Fruit fly (Drosophila melanogaster) whole organism, embryonic: ENCODE data around the gene CG8292.

ENCODE experiments used
- Ada2b ChIP-seq: fragments of 200-800 bp; sonication (Bioruptor generic); IDR thresholded peaks from 2 replicates; pipeline ENCODE4 v1.3.6; 2022; ENCODE audit warnings: missing biosample characterization, missing genetic modification characterization
- B-H1 ChIP-seq: fragments of 200-800 bp; sonication (Bioruptor generic); IDR thresholded peaks from 3 replicates; pipeline ENCODE4 v1.3.6; 2022; ENCODE audit warnings: missing biosample characterization, missing genetic modification characterization
- Blimp-1 ChIP-seq: fragments of 200-800 bp; sonication (Bioruptor generic); optimal IDR thresholded peaks from 3 replicates; lab custom pipeline; 2018; ENCODE audit warnings: missing biosample characterization, missing genetic modification characterization, mild to moderate bottlenecking, moderate library complexity, missing genetic modification reagents
- CG11504 ChIP-seq: fragments of 200-800 bp; sonication (Bioruptor generic); optimal IDR thresholded peaks from 3 replicates; lab custom pipeline; 2019; ENCODE audit warnings: missing biosample characterization, mild to moderate bottlenecking, missing genetic modification characterization, moderate library complexity
- CG12071 ChIP-seq: fragments of 200-800 bp; sonication (Bioruptor generic); optimal IDR thresholded peaks from 3 replicates; lab custom pipeline; 2018; ENCODE audit warnings: missing biosample characterization, mild to moderate bottlenecking, missing genetic modification characterization
- CG12299 ChIP-seq: fragments of 200-800 bp; sonication (Bioruptor generic); optimal IDR thresholded peaks from 2 replicates; lab custom pipeline; 2018; ENCODE audit warnings: missing biosample characterization, mild to moderate bottlenecking, missing genetic modification characterization
- CG12391 ChIP-seq: fragments of 200-800 bp; sonication (Bioruptor generic); optimal IDR thresholded peaks from 3 replicates; lab custom pipeline; 2018; ENCODE audit warnings: missing biosample characterization, mild to moderate bottlenecking, missing genetic modification characterization, moderate library complexity
- CG14860 ChIP-seq: fragments of 200-800 bp; sonication (Bioruptor generic); IDR thresholded peaks from 3 replicates; pipeline ENCODE4 v1.3.6; 2022; ENCODE audit warnings: missing biosample characterization, missing genetic modification characterization; ENCODE audit not compliant: partially characterized antibody
- CG17385 ChIP-seq: fragments of 200-800 bp; sonication (Bioruptor generic); optimal IDR thresholded peaks from 3 replicates; lab custom pipeline; 2018; ENCODE audit warnings: missing biosample characterization, mild to moderate bottlenecking, missing genetic modification characterization
- CG17568 ChIP-seq: fragments of 200-800 bp; sonication (Bioruptor generic); optimal IDR thresholded peaks from 2 replicates; lab custom pipeline; 2018; ENCODE audit warnings: missing biosample characterization, mild to moderate bottlenecking, missing genetic modification characterization, moderate library complexity
- CG2712 ChIP-seq: fragments of 200-800 bp; optimal IDR thresholded peaks from 3 replicates; lab custom pipeline; 2019; ENCODE audit warnings: missing biosample characterization, mild to moderate bottlenecking, missing genetic modification characterization, moderate library complexity
- CG2875 ChIP-seq: fragments of 200-800 bp; sonication (Bioruptor generic); optimal IDR thresholded peaks from 2 replicates; lab custom pipeline; 2017; ENCODE audit warnings: missing biosample characterization, mild to moderate bottlenecking, missing genetic modification characterization, missing genetic modification reagents
- CG2889 ChIP-seq: fragments of 200-800 bp; sonication (Bioruptor generic); IDR thresholded peaks from 3 replicates; pipeline ENCODE4 v1.3.6; 2022; ENCODE audit warnings: missing biosample characterization, missing genetic modification characterization
- CG32532 ChIP-seq: fragments of 200-800 bp; sonication (Bioruptor generic); IDR thresholded peaks from 2 replicates; pipeline ENCODE4 v1.3.6; 2022; ENCODE audit warnings: missing biosample characterization, missing genetic modification characterization
- CG33557 ChIP-seq: fragments of 200-800 bp; sonication (Bioruptor generic); optimal IDR thresholded peaks from 2 replicates; lab custom pipeline; 2019; ENCODE audit warnings: missing biosample characterization, mild to moderate bottlenecking, missing genetic modification characterization, moderate library complexity
- CG34422 ChIP-seq: fragments of 200-800 bp; sonication (Bioruptor generic); IDR thresholded peaks from 3 replicates; pipeline ENCODE4 v1.3.6; 2022; ENCODE audit warnings: missing biosample characterization, missing genetic modification characterization
- CG4854 ChIP-seq: fragments of 200-800 bp; sonication (Bioruptor generic); optimal IDR thresholded peaks from 2 replicates; lab custom pipeline; 2016; ENCODE audit warnings: missing biosample characterization, missing genetic modification characterization, inconsistent platforms
- CG5180 ChIP-seq: fragments of 200-800 bp; sonication (Bioruptor generic); optimal IDR thresholded peaks from 3 replicates; lab custom pipeline; 2017; ENCODE audit warnings: missing biosample characterization, missing genetic modification characterization, mild to moderate bottlenecking, moderate library complexity, missing genetic modification reagents
- CG7786 ChIP-seq: fragments of 200-800 bp; sonication (Bioruptor generic); optimal IDR thresholded peaks from 2 replicates; lab custom pipeline; 2016; ENCODE audit warnings: missing biosample characterization, missing genetic modification characterization
- CG7839 ChIP-seq: fragments of 200-800 bp; sonication (Bioruptor generic); optimal IDR thresholded peaks from 3 replicates; lab custom pipeline; 2018; ENCODE audit warnings: missing biosample characterization, mild to moderate bottlenecking, missing genetic modification characterization, moderate library complexity
- CG7963 ChIP-seq: fragments of 200-800 bp; sonication (Bioruptor generic); IDR thresholded peaks from 3 replicates; pipeline ENCODE4 v1.3.6; 2022; ENCODE audit warnings: missing biosample characterization, missing genetic modification characterization; ENCODE audit not compliant: partially characterized antibody
- Chrac-16 ChIP-seq: fragments of 200-800 bp; sonication (Bioruptor generic); optimal IDR thresholded peaks from 3 replicates; lab custom pipeline; 2016; ENCODE audit warnings: missing biosample characterization, missing genetic modification characterization
- Dip3 ChIP-seq: fragments of 200-800 bp; sonication (Bioruptor generic); optimal IDR thresholded peaks from 3 replicates; lab custom pipeline; 2016; ENCODE audit warnings: missing biosample characterization, missing genetic modification characterization
- E2f1 ChIP-seq: fragments of 200-800 bp; sonication (Bioruptor generic); IDR thresholded peaks from 2 replicates; pipeline ENCODE4 v1.3.6; 2022; ENCODE audit warnings: missing biosample characterization, missing genetic modification characterization
- Med ChIP-seq: fragments of 200-800 bp; sonication (Bioruptor generic); peaks from one replicate; lab custom pipeline; 2016; ENCODE audit warnings: missing biosample characterization, missing genetic modification characterization, mild to moderate bottlenecking, inconsistent platforms, moderate library complexity
- Ptx1 ChIP-seq: fragments of 200-800 bp; sonication (Bioruptor generic); IDR thresholded peaks from 2 replicates; pipeline ENCODE4 v1.3.6; 2022; ENCODE audit warnings: missing biosample characterization, missing genetic modification characterization
- Rx ChIP-seq: fragments of 200-800 bp; sonication (Bioruptor generic); IDR thresholded peaks from 2 replicates; pipeline ENCODE4 v1.3.6; 2022; ENCODE audit warnings: missing biosample characterization, missing genetic modification characterization
- Six4 ChIP-seq: fragments of 200-800 bp; sonication (Bioruptor generic); optimal IDR thresholded peaks from 2 replicates; lab custom pipeline; 2016; ENCODE audit warnings: missing biosample characterization, missing genetic modification characterization
- Sox100B ChIP-seq: fragments of 200-800 bp; sonication (Bioruptor generic); optimal IDR thresholded peaks from 3 replicates; lab custom pipeline; 2018; ENCODE audit warnings: missing biosample characterization, mild to moderate bottlenecking, missing genetic modification characterization
- Spps ChIP-seq: fragments of 200-800 bp; sonication (Bioruptor generic); optimal IDR thresholded peaks from 2 replicates; lab custom pipeline; 2018; ENCODE audit warnings: missing biosample characterization, mild to moderate bottlenecking, missing genetic modification characterization
- Tbp ChIP-seq: fragments of >200 bp; optimal IDR thresholded peaks from 2 replicates; lab custom pipeline; 2018; ENCODE audit warnings: missing biosample characterization, missing genetic modification characterization
- Usf ChIP-seq: fragments of 200-800 bp; sonication (Bioruptor generic); optimal IDR thresholded peaks from 2 replicates; lab custom pipeline; 2017; ENCODE audit warnings: missing genotype, missing biosample characterization, missing genetic modification characterization
- ci ChIP-seq: fragments of 200-800 bp; sonication (Bioruptor generic); IDR thresholded peaks from 3 replicates; pipeline ENCODE4 v1.3.6; 2022; ENCODE audit warnings: missing biosample characterization, missing genetic modification characterization
- crp ChIP-seq, 2 experiments: fragments of 200-800 bp; sonication (Bioruptor generic); optimal IDR thresholded peaks; 2 replicates in 1 of 2; 3 replicates in 1 of 2; lab custom pipeline; 2017; ENCODE audit warnings: missing biosample characterization in 2 of 2, missing genetic modification characterization in 2 of 2, mild to moderate bottlenecking in 1 of 2, moderate library complexity in 1 of 2
- dimm ChIP-seq: fragments of 200-800 bp; sonication (Bioruptor generic); IDR thresholded peaks from 2 replicates; pipeline ENCODE4 v1.3.6; 2022; ENCODE audit warnings: missing biosample characterization, missing genetic modification characterization
- dm ChIP-seq: fragments of 200-800 bp; sonication (Bioruptor generic); optimal IDR thresholded peaks from 3 replicates; lab custom pipeline; 2016; ENCODE audit warnings: missing biosample characterization, missing genetic modification characterization
- exex ChIP-seq: fragments of 200-800 bp; sonication (Bioruptor generic); optimal IDR thresholded peaks from 4 replicates; lab custom pipeline; 2018; ENCODE audit warnings: missing biosample characterization, mild to moderate bottlenecking, missing genetic modification characterization, moderate library complexity
- gcm ChIP-seq: fragments of 200-800 bp; sonication (Bioruptor generic); optimal IDR thresholded peaks from 2 replicates; lab custom pipeline; 2019; ENCODE audit warnings: missing biosample characterization, mild to moderate bottlenecking, missing genetic modification characterization, moderate library complexity
- gem ChIP-seq: fragments of 200-800 bp; sonication (Bioruptor generic); optimal IDR thresholded peaks from 2 replicates; lab custom pipeline; 2019; ENCODE audit warnings: missing biosample characterization, mild to moderate bottlenecking, missing genetic modification characterization, moderate library complexity
- nmo ChIP-seq: fragments of 200-800 bp; sonication (Bioruptor generic); optimal IDR thresholded peaks from 2 replicates; lab custom pipeline; 2018; ENCODE audit warnings: missing biosample characterization, mild to moderate bottlenecking, missing genetic modification characterization, moderate library complexity
- pb ChIP-seq: fragments of 200-800 bp; sonication (Bioruptor generic); optimal IDR thresholded peaks from 3 replicates; lab custom pipeline; 2016; ENCODE audit warnings: missing biosample characterization, missing genetic modification characterization
- peb ChIP-seq: fragments of 200-800 bp; sonication (Bioruptor generic); IDR thresholded peaks from 2 replicates; pipeline ENCODE4 v1.3.6; 2022; ENCODE audit warnings: missing biosample characterization, missing genetic modification characterization
- phol ChIP-seq: fragments of 200-800 bp; sonication (Bioruptor generic); optimal IDR thresholded peaks from 3 replicates; lab custom pipeline; 2018; ENCODE audit warnings: missing biosample characterization, mild to moderate bottlenecking, missing genetic modification characterization, moderate library complexity
- pnt ChIP-seq: fragments of 200-800 bp; sonication (Bioruptor generic); optimal IDR thresholded peaks from 3 replicates; lab custom pipeline; 2016; ENCODE audit warnings: missing biosample characterization, missing genetic modification characterization
- prd ChIP-seq, 3 experiments: fragments of >200 bp in 2 of 3; fragments of 200-800 bp in 1 of 3; sonication (Bioruptor generic) in 1 of 3; optimal IDR thresholded peaks in 2 of 3; IDR thresholded peaks in 1 of 3; 2 replicates in 2 of 3; 3 replicates in 1 of 3; pipeline versions ENCODE4 v1.3.6 to Lab custom; 2017 to 2022; ENCODE audit warnings: missing biosample characterization in 1 of 3, missing genetic modification characterization in 1 of 3
- sens ChIP-seq: fragments of 200-800 bp; sonication (Bioruptor generic); peaks from one replicate; lab custom pipeline; 2016; ENCODE audit warnings: missing biosample characterization, missing genetic modification characterization
- sob ChIP-seq: fragments of 200-800 bp; sonication (Bioruptor generic); IDR thresholded peaks from 2 replicates; pipeline ENCODE4 v1.3.6; 2022; ENCODE audit warnings: missing biosample characterization, missing genetic modification characterization
- tgo ChIP-seq: fragments of 200-800 bp; sonication (Bioruptor generic); IDR thresholded peaks from 3 replicates; pipeline ENCODE4 v1.3.6; 2022; ENCODE audit warnings: missing biosample characterization, missing genetic modification characterization
- usp ChIP-seq: fragments of >200 bp; optimal IDR thresholded peaks from 2 replicates; lab custom pipeline; 2017; ENCODE audit warnings: missing biosample characterization, missing genetic modification characterization

The CG8292 gene

DNA sequence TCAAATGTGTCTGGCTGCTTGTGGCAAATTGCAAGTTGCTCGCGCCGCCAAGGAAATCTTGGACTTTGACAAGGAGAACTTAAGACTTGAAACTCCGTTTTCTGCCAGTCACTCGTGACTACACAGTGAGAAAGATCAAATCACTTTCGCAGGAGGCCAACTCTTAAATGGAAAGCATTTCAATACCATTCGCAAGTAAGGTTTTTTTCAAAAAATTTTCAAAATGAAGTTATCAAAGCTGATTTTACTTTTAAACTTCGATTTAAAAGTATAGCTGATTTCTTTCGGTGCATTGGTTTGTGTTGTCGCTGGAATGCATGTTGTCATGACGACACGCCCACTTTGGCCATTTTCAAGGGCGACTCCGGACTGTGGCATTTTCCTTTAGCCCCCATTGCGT is 14.6 kb upstream of the CG8292 start (continued):
- TF ChIP-seq Med, result peak; percentile 66
- no peak for TF ChIP-seq pb (GFP tag; lab: Kevin White, UChicago)
- TF ChIP-seq CG17568 (GFP tag; lab: Kevin White, UChicago), result no peak
- TF ChIP-seq CG4854 (GFP tag; lab: Kevin White, UChicago), result no peak
- TF ChIP-seq exex (tag; lab: Kevin White, UChicago), result no peak
- no peak for TF ChIP-seq CG14860 (GFP tag; lab: Robert Waterston, UW)
- peak; percentile 55; the same call in 1 of the 3 replicates for TF ChIP-seq ci
- no peak for TF ChIP-seq CG12299 (tag; lab: Kevin White, UChicago)
- no peak for TF ChIP-seq CG7963 (GFP tag; lab: Robert Waterston, UW)
- no peak for TF ChIP-seq usp (GFP tag; lab: Kevin White, UChicago)
- peak; percentile 58 for TF ChIP-seq sens (GFP tag; lab: Kevin White, UChicago)
- no peak for TF ChIP-seq CG34422
- TF ChIP-seq CG12391 (tag; lab: Kevin White, UChicago), result peak; percentile 8
- TF ChIP-seq Tbp (GFP tag; lab: Kevin White, UChicago), result no peak
- TF ChIP-seq CG2889 (GFP tag; lab: Robert Waterston, UW), result no peak
- TF ChIP-seq B-H1 (GFP tag; lab: Robert Waterston, UW), result no peak

DNA sequence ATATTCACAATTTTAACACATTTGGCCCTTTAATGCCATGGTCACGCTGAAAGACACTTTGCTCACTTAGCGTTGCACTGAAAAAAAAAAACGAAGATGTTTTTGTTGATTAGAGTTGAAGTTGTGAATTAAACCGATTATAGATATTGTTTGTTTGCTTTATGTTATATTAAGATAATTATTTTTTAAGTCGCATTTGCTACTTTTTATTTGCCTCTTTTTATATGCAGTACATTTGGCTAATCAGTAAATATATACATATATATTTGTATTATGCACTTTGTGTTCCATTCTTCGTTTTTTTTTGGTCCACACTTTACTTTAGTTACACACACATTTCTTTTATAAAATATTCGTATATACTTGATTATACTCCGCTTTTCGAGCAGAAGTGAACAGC is 12.4 kb upstream of the CG8292 start:
- TF ChIP-seq Spps (tag; lab: Kevin White, UChicago) (no peak), CG32532 (GFP tag; lab: Robert Waterston, UW) (no peak), pb (GFP tag; lab: Kevin White, UChicago) (no peak), gcm (GFP tag; lab: Kevin White, UChicago) (no peak), CG12071 (no peak), CG17385 (GFP tag; lab: Kevin White, UChicago) (no peak), Usf (no peak), crp (GFP tag; optimal IDR thresholded peaks at IDR 0.05; lab: Kevin White, UChicago) (no peak), CG11504 (tag; lab: Kevin White, UChicago) (no peak), gem (peak; percentile 15), phol (tag; lab: Kevin White, UChicago) (peak; percentile 4), CG33557 (GFP tag; lab: Kevin White, UChicago) (no peak), dm (GFP tag; lab: Kevin White, UChicago) (no peak), CG7786 (GFP tag; lab: Kevin White, UChicago) (no peak), CG34422 (no peak), Blimp-1 (GFP tag; lab: Kevin White, UChicago) (peak; percentile 7)

DNA sequence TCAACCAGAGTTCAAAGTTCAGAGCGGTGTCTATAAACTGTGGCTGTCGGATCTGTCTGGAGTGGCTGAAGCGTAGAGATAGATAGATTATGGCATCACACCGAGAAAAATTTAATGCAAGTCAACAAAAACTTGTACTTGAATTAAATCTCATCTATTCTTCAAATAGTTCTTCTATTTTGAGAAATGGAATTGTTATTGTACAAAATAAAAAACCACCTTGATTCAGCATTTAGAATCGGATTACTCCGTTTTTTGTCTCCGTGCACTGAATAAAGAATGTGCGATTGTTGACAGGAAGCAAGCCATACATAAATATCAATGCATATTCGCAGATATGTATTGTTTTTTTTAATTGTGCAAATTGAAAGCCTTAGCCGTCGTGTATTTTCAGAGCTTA is 11.8 kb upstream of the CG8292 start:
- no peak for TF ChIP-seq dimm (GFP tag; lab: Robert Waterston, UW)
- peak; percentile 34; the same call in 2 of the 3 replicates for TF ChIP-seq tgo
- peak; percentile 28; the same call in 1 of the 2 replicates for TF ChIP-seq sob (GFP tag; lab: Robert Waterston, UW)
- TF ChIP-seq CG5180, result no peak
- TF ChIP-seq Sox100B (GFP tag; lab: Kevin White, UChicago), result no peak
- peak; percentile 65 for TF ChIP-seq E2f1 (GFP tag; lab: Robert Waterston, UW)
- peak; percentile 2 for TF ChIP-seq Six4 (GFP tag; lab: Kevin White, UChicago)
- peak; percentile 23; the same call in 1 of the 2 replicates for TF ChIP-seq peb (GFP tag; lab: Robert Waterston, UW)
- peak; percentile 40 for TF ChIP-seq CG7839 (tag; lab: Kevin White, UChicago)
- TF ChIP-seq Rx, result peak; percentile 19; the same call in 1 of the 2 replicates
- no peak for TF ChIP-seq CG2875 (GFP tag; lab: Kevin White, UChicago)
- TF ChIP-seq Ada2b (GFP tag; lab: Robert Waterston, UW), result peak; percentile 61; the same call in 1 of the 2 replicates
- TF ChIP-seq Dip3, result peak; percentile 11
- TF ChIP-seq Chrac-16 (GFP tag; lab: Kevin White, UChicago), result no peak
- TF ChIP-seq CG2712, result peak; percentile 40
- peak; percentile 32 for TF ChIP-seq nmo (GFP tag; lab: Kevin White, UChicago)
- peak; percentile 14 for TF ChIP-seq pnt (GFP tag; lab: Kevin White, UChicago)
- TF ChIP-seq Ptx1, result peak; percentile 64
- TF ChIP-seq prd (optimal IDR thresholded peaks at IDR 0.05; lab: Kevin White, UChicago), result no peak
- TF ChIP-seq prd (GFP tag; IDR thresholded peaks at IDR 0.05; lab: Robert Waterston, UW), result peak; percentile 73
- peak; percentile 18 for TF ChIP-seq phol (tag; lab: Kevin White, UChicago)
